Worm (Caenorhabditis elegans) whole organism, L3 larva: ENCODE results near the gene Y46G5A.22.

ENCODE experiments used
- ZK546.5 ChIP-seq: sonication (generic microtip); optimal IDR thresholded peaks from 2 replicates; lab custom pipeline; 2017; ENCODE audit warnings: missing biosample characterization, missing genetic modification characterization
- aly-2 ChIP-seq: fragments of 150-350 bp; optimal IDR thresholded peaks from 2 replicates; lab custom pipeline; 2014; ENCODE audit warnings: missing biosample characterization, missing genetic modification characterization
- ama-1 ChIP-seq: fragments of 150-350 bp; optimal IDR thresholded peaks from 2 replicates; lab custom pipeline; 2018
- ceh-28 ChIP-seq: fragments of 150-350 bp; optimal IDR thresholded peaks from 2 replicates; lab custom pipeline; 2014; ENCODE audit warnings: missing biosample characterization, missing genetic modification reagents, missing genetic modification characterization
- ceh-82 ChIP-seq: fragments of 150-350 bp; optimal IDR thresholded peaks from 2 replicates; lab custom pipeline; 2014; ENCODE audit warnings: missing biosample characterization, missing genetic modification characterization
- ceh-9 ChIP-seq: sonication (generic microtip); optimal IDR thresholded peaks from 2 replicates; lab custom pipeline; 2018; ENCODE audit warnings: missing biosample characterization, missing genetic modification characterization
- daf-12 ChIP-seq: fragments of 150-350 bp; optimal IDR thresholded peaks from 2 replicates; lab custom pipeline; 2014; ENCODE audit warnings: missing biosample characterization, missing genetic modification reagents, missing genetic modification characterization
- egl-27 ChIP-seq: sonication (generic microtip); optimal IDR thresholded peaks from 4 replicates; lab custom pipeline; 2017; ENCODE audit warnings: missing biosample characterization, missing genetic modification reagents, missing genetic modification characterization
- elt-1 ChIP-seq: fragments of 150-350 bp; optimal IDR thresholded peaks from 2 replicates; lab custom pipeline; 2014; ENCODE audit warnings: missing biosample characterization, missing genetic modification characterization
- elt-3 ChIP-seq, 3 experiments: fragments of 150-350 bp in 1 of 3; sonication (generic microtip) in 2 of 3; optimal IDR thresholded peaks; 2 replicates in 2 of 3; 4 replicates in 1 of 3; lab custom pipeline; 2014 to 2017; ENCODE audit warnings: missing biosample characterization in 3 of 3, missing genetic modification characterization in 3 of 3
- eor-1 ChIP-seq, 2 experiments: fragments of 150-350 bp; optimal IDR thresholded peaks; 2 replicates each; lab custom pipeline; 2014 to 2018; ENCODE audit warnings: missing biosample characterization in 2 of 2, missing genetic modification characterization in 2 of 2
- fkh-10 ChIP-seq: sonication (generic microtip); optimal IDR thresholded peaks from 2 replicates; lab custom pipeline; 2017; ENCODE audit warnings: missing biosample characterization, missing genetic modification reagents, missing genetic modification characterization
- fkh-2 ChIP-seq: fragments of 150-350 bp; optimal IDR thresholded peaks from 2 replicates; lab custom pipeline; 2014; ENCODE audit warnings: missing biosample characterization, missing genetic modification reagents, missing genetic modification characterization
- hmg-11 ChIP-seq: sonication (generic microtip); optimal IDR thresholded peaks from 2 replicates; lab custom pipeline; 2016; ENCODE audit warnings: missing genetic modification characterization, missing compliant biosample characterization
- jun-1 ChIP-seq: fragments of 150-350 bp; optimal IDR thresholded peaks from 2 replicates; lab custom pipeline; 2014; ENCODE audit warnings: missing biosample characterization, missing genetic modification reagents, missing genetic modification characterization
- lin-15B ChIP-seq: fragments of 150-350 bp; optimal IDR thresholded peaks from 2 replicates; lab custom pipeline; 2014; ENCODE audit warnings: missing biosample characterization, missing genetic modification characterization
- lin-39 ChIP-seq: fragments of 150-350 bp; optimal IDR thresholded peaks from 2 replicates; lab custom pipeline; 2018; ENCODE audit warnings: missing biosample characterization, missing genetic modification reagents, missing genetic modification characterization
- lsy-12 ChIP-seq: sonication (generic microtip); optimal IDR thresholded peaks from 2 replicates; lab custom pipeline; 2016; ENCODE audit warnings: mild to moderate bottlenecking, missing genetic modification characterization, missing compliant biosample characterization
- mml-1 ChIP-seq: fragments of 150-350 bp; sonication (generic microtip); optimal IDR thresholded peaks from 3 replicates; lab custom pipeline; 2014; ENCODE audit warnings: missing biosample characterization, missing genetic modification characterization
- nfya-1 ChIP-seq: sonication (generic microtip); optimal IDR thresholded peaks from 2 replicates; lab custom pipeline; 2017; ENCODE audit warnings: missing genetic modification characterization, mild to moderate bottlenecking, missing compliant biosample characterization, antibody characterized with exemption, moderate library complexity; ENCODE audit not compliant: insufficient read depth
- nhr-11 ChIP-seq: fragments of 150-350 bp; optimal IDR thresholded peaks from 2 replicates; lab custom pipeline; 2014; ENCODE audit warnings: missing biosample characterization, missing genetic modification characterization
- nhr-237 ChIP-seq: fragments of 150-350 bp; optimal IDR thresholded peaks from 2 replicates; lab custom pipeline; 2014; ENCODE audit warnings: missing biosample characterization, missing genetic modification characterization
- nhr-28 ChIP-seq: fragments of 150-350 bp; optimal IDR thresholded peaks from 2 replicates; lab custom pipeline; 2014; ENCODE audit warnings: missing biosample characterization, missing genetic modification characterization
- nhr-76 ChIP-seq: fragments of 150-350 bp; sonication (generic microtip); optimal IDR thresholded peaks from 5 replicates; lab custom pipeline; 2014; ENCODE audit warnings: missing biosample characterization, missing genetic modification characterization
- nhr-77 ChIP-seq: fragments of 150-350 bp; optimal IDR thresholded peaks from 2 replicates; lab custom pipeline; 2014; ENCODE audit warnings: missing biosample characterization, missing genetic modification characterization
- sea-2 ChIP-seq: fragments of 150-350 bp; sonication (generic microtip); optimal IDR thresholded peaks from 4 replicates; lab custom pipeline; 2014; ENCODE audit warnings: missing biosample characterization, missing genetic modification reagents, missing genetic modification characterization
- skn-1 ChIP-seq: fragments of 150-350 bp; optimal IDR thresholded peaks from 2 replicates; lab custom pipeline; 2014; ENCODE audit warnings: missing biosample characterization, missing genetic modification characterization
- snpc-4 ChIP-seq: fragments of 150-350 bp; optimal IDR thresholded peaks from 2 replicates; lab custom pipeline; 2014; ENCODE audit warnings: missing biosample characterization, missing genetic modification characterization
- tbx-2 ChIP-seq: sonication (generic microtip); optimal IDR thresholded peaks from 2 replicates; lab custom pipeline; 2016; ENCODE audit warnings: mild to moderate bottlenecking, missing genetic modification characterization, missing compliant biosample characterization
- unc-39 ChIP-seq: sonication (generic microtip); optimal IDR thresholded peaks from 4 replicates; lab custom pipeline; 2017; ENCODE audit warnings: missing biosample characterization, missing genetic modification characterization
- unc-62 ChIP-seq: fragments of 150-350 bp; sonication (generic microtip); optimal IDR thresholded peaks from 4 replicates; lab custom pipeline; 2014; ENCODE audit warnings: missing biosample characterization, missing genetic modification reagents, missing genetic modification characterization
- zag-1 ChIP-seq: fragments of 150-350 bp; optimal IDR thresholded peaks from 2 replicates; lab custom pipeline; 2014; ENCODE audit warnings: missing biosample characterization, missing genetic modification characterization
- ztf-11 ChIP-seq: fragments of 150-350 bp; optimal IDR thresholded peaks from 2 replicates; lab custom pipeline; 2014; ENCODE audit warnings: missing biosample characterization, missing genetic modification characterization

Y46G5A.22 gene

DNA sequence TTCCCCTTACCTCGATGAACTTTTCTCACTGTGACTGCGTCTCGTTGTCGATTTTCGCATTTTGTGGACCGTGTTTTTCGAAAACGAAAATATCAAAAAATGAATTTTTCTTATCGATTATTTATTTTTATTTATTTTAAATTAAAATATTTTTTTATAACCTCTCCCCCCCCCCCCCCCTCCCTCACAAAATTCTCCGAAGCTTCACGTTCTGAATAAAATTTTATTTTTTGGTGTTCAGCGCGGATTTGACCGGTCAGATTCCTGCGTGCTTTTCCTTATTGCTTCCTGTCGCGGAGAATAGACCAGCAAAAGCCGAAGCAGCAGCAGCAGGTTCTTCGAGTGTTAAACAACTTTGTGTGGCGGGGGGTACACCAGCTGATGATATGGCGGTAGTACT is at the start of gene Y46G5A.22:
TSS of gene Y46G5A.22 (minus strand) at position 101 of the 400 bp plus-strand sequence.
- TF ChIP-seq fkh-2 (tag; lab: Kevin White, UChicago) = no peak
- TF ChIP-seq fkh-10 (GFP tag; lab: Kevin White, UChicago) = no peak
- no peak for TF ChIP-seq unc-39 (tag; lab: Kevin White, UChicago)
- no peak for TF ChIP-seq nhr-77 (tag; lab: Kevin White, UChicago)
- TF ChIP-seq nhr-237 (tag; lab: Kevin White, UChicago) = no peak
- no peak for TF ChIP-seq snpc-4 (tag; lab: Kevin White, UChicago)
- TF ChIP-seq nhr-76 (tag; lab: Kevin White, UChicago) = no peak
- no peak for TF ChIP-seq lsy-12 (tag; lab: Kevin White, UChicago)

- TF ChIP-seq jun-1 (tag; lab: Kevin White, UChicago) = no peak
- TF ChIP-seq nfya-1 (tag; lab: Kevin White, UChicago) = no peak
- no peak for TF ChIP-seq zag-1 (tag; lab: Kevin White, UChicago)
- no peak for TF ChIP-seq nhr-237 (tag; lab: Kevin White, UChicago)
- TF ChIP-seq ceh-28 = no peak
- TF ChIP-seq egl-27 = no peak
- TF ChIP-seq lin-15B = no peak
- no peak for TF ChIP-seq nhr-11 (tag; lab: Kevin White, UChicago)
- no peak for TF ChIP-seq tbx-2
- TF ChIP-seq fkh-10 (GFP tag; lab: Kevin White, UChicago) = no peak
- TF ChIP-seq lsy-12 (tag; lab: Kevin White, UChicago) = no peak
- no peak for TF ChIP-seq eor-1 (tag; optimal IDR thresholded peaks at IDR 0.05; lab: Kevin White, UChicago)
- TF ChIP-seq nhr-28 = no peak
- no peak for TF ChIP-seq daf-12
- no peak for TF ChIP-seq ztf-11 (tag; lab: Kevin White, UChicago)
- TF ChIP-seq, all 47 proteins: peak for 0
Observed at ce11 chrII:12866079-12866478, 47.7 kb upstream of the Y46G5A.22 start.

- TF ChIP-seq nhr-77 (tag; lab: Kevin White, UChicago) (no peak), ceh-9 (tag; lab: Kevin White, UChicago) (no peak)
Observed at ce11 chrII:12865604-12866003, 47.2 kb upstream of the Y46G5A.22 start, which contains the start of gene snf-5. Gene snf-5 (minus strand): TSS chrII:12865785.

DNA sequence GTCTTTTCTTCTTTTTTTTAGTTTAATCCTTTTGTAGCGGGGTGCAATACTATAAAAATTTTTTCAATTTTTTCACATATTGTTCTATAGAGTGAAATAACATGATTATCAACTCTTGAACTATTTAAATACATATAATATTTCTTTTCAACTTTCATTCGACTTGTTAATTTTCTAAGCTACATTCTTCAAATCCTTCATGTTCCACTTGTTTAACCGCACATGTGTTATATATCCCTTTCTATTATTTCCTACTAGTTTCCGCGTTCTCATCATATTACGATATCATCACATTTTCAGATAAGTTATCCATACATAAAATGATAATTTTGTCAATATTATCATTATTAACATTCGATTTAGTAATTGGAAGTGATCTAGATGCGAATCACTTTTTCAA is 37.5 kb upstream of the Y46G5A.22 start, which contains the start of gene Y46G5A.29:
TSS of gene Y46G5A.29 (plus strand) at position 301 of the 400 bp plus-strand sequence.
- TF ChIP-seq elt-3 (tag; optimal IDR thresholded peaks at IDR 0.05; lab: Kevin White, UChicago) = no peak
- no peak for TF ChIP-seq ceh-82 (tag; lab: Kevin White, UChicago)
- no peak for TF ChIP-seq unc-39 (tag; lab: Kevin White, UChicago)
- no peak for TF ChIP-seq jun-1 (tag; lab: Kevin White, UChicago)
- no peak for TF ChIP-seq mml-1 (tag; lab: Kevin White, UChicago)
- no peak for TF ChIP-seq lin-39
- TF ChIP-seq egl-27 = no peak
- no peak for TF ChIP-seq aly-2 (tag; lab: Kevin White, UChicago)
- no peak for TF ChIP-seq nhr-237 (tag; lab: Kevin White, UChicago)
- no peak for TF ChIP-seq ZK546.5 (tag; lab: Kevin White, UChicago)
- TF ChIP-seq hmg-11 (tag; lab: Kevin White, UChicago) = no peak
- no peak for TF ChIP-seq ceh-28
- TF ChIP-seq elt-1 (tag; lab: Kevin White, UChicago) = no peak
- TF ChIP-seq ztf-11 (tag; lab: Kevin White, UChicago) = no peak
- no peak for TF ChIP-seq nhr-77 (tag; lab: Kevin White, UChicago)
- no peak for TF ChIP-seq skn-1
- no peak for TF ChIP-seq lin-15B
- no peak for TF ChIP-seq sea-2 (GFP tag; lab: Kevin White, UChicago)

DNA sequence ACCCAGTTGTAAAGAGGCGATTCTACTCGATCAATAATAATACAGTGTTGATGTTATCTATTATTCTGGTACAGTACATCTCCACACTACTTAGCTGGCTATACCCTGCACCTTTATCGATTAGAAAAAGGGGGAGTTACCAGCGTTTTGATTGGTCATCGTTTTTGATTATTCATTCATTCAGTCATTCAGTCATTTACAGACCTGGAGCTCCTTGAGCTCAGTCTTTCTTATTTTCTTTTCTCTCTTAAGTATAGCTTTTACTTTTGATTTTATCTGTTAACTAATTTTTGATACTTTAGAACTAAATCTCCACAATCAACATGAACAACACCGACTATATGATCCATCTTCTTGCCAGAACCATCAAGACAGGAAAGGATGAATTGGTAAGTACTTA is 31.7 kb upstream of the Y46G5A.22 start, which contains the start of gene Y46G5A.28:
TSS of gene Y46G5A.28 (plus strand) at position 301 of the 400 bp plus-strand sequence.
- no peak for TF ChIP-seq unc-62 (GFP tag; lab: Kevin White, UChicago)
- TF ChIP-seq ZK546.5 (tag; lab: Kevin White, UChicago) = no peak
- no peak for TF ChIP-seq ama-1 (lab: Kevin White, UChicago)
